Worm (Caenorhabditis elegans) whole organism, L3 larva: ENCODE measurements around the gene Y36E3A.2.
A peak's percentile ranks its signal among the peaks of the same experiment; 100 is the strongest.

Experiments
- R02D3.7 ChIP-seq: fragments of 150-350 bp; optimal IDR thresholded peaks from 2 replicates; lab custom pipeline; 2014; ENCODE audit warnings: missing biosample characterization, missing genetic modification characterization
- ZK546.5 ChIP-seq: sonication (generic microtip); optimal IDR thresholded peaks from 2 replicates; lab custom pipeline; 2017; ENCODE audit warnings: missing biosample characterization, missing genetic modification characterization
- aly-2 ChIP-seq: fragments of 150-350 bp; optimal IDR thresholded peaks from 2 replicates; lab custom pipeline; 2014; ENCODE audit warnings: missing biosample characterization, missing genetic modification characterization
- ceh-16 ChIP-seq: sonication (generic microtip); optimal IDR thresholded peaks from 2 replicates; lab custom pipeline; 2017; ENCODE audit warnings: missing biosample characterization, missing genetic modification characterization
- ceh-28 ChIP-seq: fragments of 150-350 bp; optimal IDR thresholded peaks from 2 replicates; lab custom pipeline; 2014; ENCODE audit warnings: missing biosample characterization, missing genetic modification reagents, missing genetic modification characterization
- ceh-9 ChIP-seq: sonication (generic microtip); optimal IDR thresholded peaks from 2 replicates; lab custom pipeline; 2018; ENCODE audit warnings: missing biosample characterization, missing genetic modification characterization
- daf-12 ChIP-seq: fragments of 150-350 bp; optimal IDR thresholded peaks from 2 replicates; lab custom pipeline; 2014; ENCODE audit warnings: missing biosample characterization, missing genetic modification reagents, missing genetic modification characterization
- elt-2 ChIP-seq: sonication (generic microtip); optimal IDR thresholded peaks from 2 replicates; lab custom pipeline; 2016; ENCODE audit warnings: missing genetic modification reagents, mild to moderate bottlenecking, missing genetic modification characterization, missing compliant biosample characterization
- elt-3 ChIP-seq, 3 experiments: fragments of 150-350 bp in 1 of 3; sonication (generic microtip) in 2 of 3; optimal IDR thresholded peaks; 2 replicates in 2 of 3; 4 replicates in 1 of 3; lab custom pipeline; 2014 to 2017; ENCODE audit warnings: missing biosample characterization in 3 of 3, missing genetic modification characterization in 3 of 3
- eor-1 ChIP-seq, 2 experiments: fragments of 150-350 bp; optimal IDR thresholded peaks; 2 replicates each; lab custom pipeline; 2014 to 2018; ENCODE audit warnings: missing biosample characterization in 2 of 2, missing genetic modification characterization in 2 of 2
- hmg-11 ChIP-seq: sonication (generic microtip); optimal IDR thresholded peaks from 2 replicates; lab custom pipeline; 2016; ENCODE audit warnings: missing genetic modification characterization, missing compliant biosample characterization
- jun-1 ChIP-seq: fragments of 150-350 bp; optimal IDR thresholded peaks from 2 replicates; lab custom pipeline; 2014; ENCODE audit warnings: missing biosample characterization, missing genetic modification reagents, missing genetic modification characterization
- lin-15B ChIP-seq: fragments of 150-350 bp; optimal IDR thresholded peaks from 2 replicates; lab custom pipeline; 2014; ENCODE audit warnings: missing biosample characterization, missing genetic modification characterization
- lin-39 ChIP-seq: fragments of 150-350 bp; optimal IDR thresholded peaks from 2 replicates; lab custom pipeline; 2018; ENCODE audit warnings: missing biosample characterization, missing genetic modification reagents, missing genetic modification characterization
- lsy-12 ChIP-seq: sonication (generic microtip); optimal IDR thresholded peaks from 2 replicates; lab custom pipeline; 2016; ENCODE audit warnings: mild to moderate bottlenecking, missing genetic modification characterization, missing compliant biosample characterization
- mml-1 ChIP-seq: fragments of 150-350 bp; sonication (generic microtip); optimal IDR thresholded peaks from 3 replicates; lab custom pipeline; 2014; ENCODE audit warnings: missing biosample characterization, missing genetic modification characterization
- nfya-1 ChIP-seq: sonication (generic microtip); optimal IDR thresholded peaks from 2 replicates; lab custom pipeline; 2017; ENCODE audit warnings: missing genetic modification characterization, mild to moderate bottlenecking, missing compliant biosample characterization, antibody characterized with exemption, moderate library complexity; ENCODE audit not compliant: insufficient read depth
- nhr-11 ChIP-seq: fragments of 150-350 bp; optimal IDR thresholded peaks from 2 replicates; lab custom pipeline; 2014; ENCODE audit warnings: missing biosample characterization, missing genetic modification characterization
- nhr-12 ChIP-seq: fragments of 150-350 bp; optimal IDR thresholded peaks from 2 replicates; lab custom pipeline; 2014; ENCODE audit warnings: missing biosample characterization, missing genetic modification characterization
- nhr-23 ChIP-seq: fragments of 150-350 bp; optimal IDR thresholded peaks from 2 replicates; lab custom pipeline; 2014; ENCODE audit warnings: missing biosample characterization, missing genetic modification reagents, missing genetic modification characterization
- nhr-237 ChIP-seq: fragments of 150-350 bp; optimal IDR thresholded peaks from 2 replicates; lab custom pipeline; 2014; ENCODE audit warnings: missing biosample characterization, missing genetic modification characterization
- nhr-25 ChIP-seq: sonication (generic microtip); optimal IDR thresholded peaks from 2 replicates; lab custom pipeline; 2017; ENCODE audit warnings: missing biosample characterization, missing genetic modification characterization
- nhr-28 ChIP-seq: fragments of 150-350 bp; optimal IDR thresholded peaks from 2 replicates; lab custom pipeline; 2014; ENCODE audit warnings: missing biosample characterization, missing genetic modification characterization
- nhr-43 ChIP-seq: sonication (generic microtip); optimal IDR thresholded peaks from 2 replicates; lab custom pipeline; 2016; ENCODE audit warnings: mild to moderate bottlenecking, missing genetic modification characterization, missing compliant biosample characterization; ENCODE audit not compliant: poor library complexity, severe bottlenecking
- nhr-76 ChIP-seq: fragments of 150-350 bp; sonication (generic microtip); optimal IDR thresholded peaks from 5 replicates; lab custom pipeline; 2014; ENCODE audit warnings: missing biosample characterization, missing genetic modification characterization
- nhr-77 ChIP-seq: fragments of 150-350 bp; optimal IDR thresholded peaks from 2 replicates; lab custom pipeline; 2014; ENCODE audit warnings: missing biosample characterization, missing genetic modification characterization
- pha-4 ChIP-seq: fragments of 150-350 bp; optimal IDR thresholded peaks from 2 replicates; lab custom pipeline; 2014; ENCODE audit warnings: missing biosample characterization, missing genetic modification reagents, missing genetic modification characterization
- pqm-1 ChIP-seq: fragments of 150-350 bp; optimal IDR thresholded peaks from 2 replicates; lab custom pipeline; 2017; ENCODE audit warnings: missing biosample characterization, missing genetic modification characterization, inconsistent platforms
- sea-2 ChIP-seq: fragments of 150-350 bp; sonication (generic microtip); optimal IDR thresholded peaks from 4 replicates; lab custom pipeline; 2014; ENCODE audit warnings: missing biosample characterization, missing genetic modification reagents, missing genetic modification characterization
- skn-1 ChIP-seq: fragments of 150-350 bp; optimal IDR thresholded peaks from 2 replicates; lab custom pipeline; 2014; ENCODE audit warnings: missing biosample characterization, missing genetic modification characterization
- tbx-2 ChIP-seq: sonication (generic microtip); optimal IDR thresholded peaks from 2 replicates; lab custom pipeline; 2016; ENCODE audit warnings: mild to moderate bottlenecking, missing genetic modification characterization, missing compliant biosample characterization
- unc-39 ChIP-seq: sonication (generic microtip); optimal IDR thresholded peaks from 4 replicates; lab custom pipeline; 2017; ENCODE audit warnings: missing biosample characterization, missing genetic modification characterization
- unc-62 ChIP-seq: fragments of 150-350 bp; sonication (generic microtip); optimal IDR thresholded peaks from 4 replicates; lab custom pipeline; 2014; ENCODE audit warnings: missing biosample characterization, missing genetic modification reagents, missing genetic modification characterization
- zag-1 ChIP-seq: fragments of 150-350 bp; optimal IDR thresholded peaks from 2 replicates; lab custom pipeline; 2014; ENCODE audit warnings: missing biosample characterization, missing genetic modification characterization
- ztf-11 ChIP-seq: fragments of 150-350 bp; optimal IDR thresholded peaks from 2 replicates; lab custom pipeline; 2014; ENCODE audit warnings: missing biosample characterization, missing genetic modification characterization
- ztf-4 ChIP-seq: fragments of 150-350 bp; optimal IDR thresholded peaks from 2 replicates; lab custom pipeline; 2014; ENCODE audit warnings: missing biosample characterization, missing genetic modification characterization

The Y36E3A.2 gene

DNA sequence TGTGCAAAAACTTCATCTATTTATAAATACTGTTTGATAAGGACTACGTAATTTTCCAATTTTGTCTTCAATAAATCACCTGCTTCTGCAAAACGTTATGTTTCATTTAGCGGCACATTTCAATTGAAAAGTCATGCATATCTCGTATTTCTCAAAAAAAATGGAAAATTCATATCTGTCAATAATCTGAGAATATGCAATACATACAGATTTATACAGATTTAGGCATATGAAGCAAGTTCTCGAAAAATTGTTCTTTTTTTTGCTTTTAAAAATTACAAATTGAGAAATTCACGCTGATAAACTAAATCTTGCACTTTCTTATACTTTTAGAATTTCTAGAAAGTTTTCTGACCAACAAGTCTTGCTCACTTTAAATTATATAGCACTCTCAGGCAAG, 18.3 kb downstream of the Y36E3A.2 start, which contains the start of gene T26H5.11:
Gene T26H5.11 (minus strand): TSS at position 101 of the 400 bp plus-strand sequence.
- TF ChIP-seq nfya-1 (tag; lab: Kevin White, UChicago) (no peak), ceh-28 (tag; lab: Kevin White, UChicago) (no peak), aly-2 (tag; lab: Kevin White, UChicago) (no peak), nhr-12 (tag; lab: Kevin White, UChicago) (no peak), mml-1 (no peak), hmg-11 (tag; lab: Kevin White, UChicago) (no peak), nhr-23 (tag; lab: Kevin White, UChicago) (no peak), lsy-12 (tag; lab: Kevin White, UChicago) (no peak), elt-2 (no peak), R02D3.7 (tag; lab: Kevin White, UChicago) (no peak), lin-39 (tag; lab: Kevin White, UChicago) (no peak), nhr-11 (no peak), pha-4 (no peak), nhr-77 (tag; lab: Kevin White, UChicago) (no peak), daf-12 (no peak), jun-1 (tag; lab: Kevin White, UChicago) (no peak), unc-39 (tag; lab: Kevin White, UChicago) (no peak)

DNA sequence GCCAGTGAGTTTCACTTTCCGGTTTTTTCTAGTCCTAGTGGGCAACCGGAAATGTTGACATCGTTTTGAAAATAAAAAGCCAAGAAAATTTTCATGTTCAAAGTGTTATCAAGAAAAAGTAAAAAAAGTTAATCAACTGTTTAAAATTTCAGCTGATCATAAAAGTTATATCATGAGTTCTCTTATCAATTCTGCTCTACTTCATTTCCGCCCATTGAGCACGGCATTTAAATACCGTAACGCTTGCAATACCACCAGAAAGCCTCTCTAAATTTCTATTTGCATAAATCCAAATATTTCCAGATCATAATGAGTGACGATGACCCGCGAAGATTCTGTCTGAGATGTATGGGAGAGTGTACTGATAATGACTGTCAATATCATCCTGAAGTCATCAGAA, 18.8 kb downstream of the Y36E3A.2 start, which contains the start of gene T26H5.9:
Gene T26H5.9 (plus strand): TSS at position 302 of the 400 bp plus-strand sequence.
- TF ChIP-seq pqm-1 (tag; lab: Kevin White, UChicago): peak; percentile 12
- peak; percentile 65 for TF ChIP-seq elt-2
- TF ChIP-seq ztf-4: no peak

DNA sequence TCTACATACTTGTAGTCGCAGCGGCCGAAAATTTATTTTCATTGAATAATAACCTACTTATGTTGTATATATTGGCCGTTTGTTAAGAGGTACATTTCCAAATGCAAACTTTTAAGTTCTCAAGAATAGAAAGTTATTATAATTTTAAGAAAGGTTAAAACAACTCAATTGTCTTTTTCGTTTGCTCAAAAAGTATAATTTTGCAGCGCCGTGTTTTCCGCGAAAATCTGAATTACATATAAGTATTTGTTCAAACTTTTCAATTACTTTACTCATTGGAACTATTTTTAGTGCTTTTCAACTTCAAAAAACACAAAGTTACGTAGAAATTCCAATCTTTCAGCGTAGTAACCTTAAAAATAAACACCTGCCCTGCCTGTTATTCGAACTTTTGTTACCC, 19.6 kb downstream of the Y36E3A.2 start, which contains the start of gene srh-239:
Gene srh-239 (plus strand): TSS at position 301 of the 400 bp plus-strand sequence.
- no peak for TF ChIP-seq pqm-1 (tag; lab: Kevin White, UChicago)
- TF ChIP-seq nhr-76: no peak
- no peak for TF ChIP-seq eor-1 (tag; optimal IDR thresholded peaks at IDR 0.05; lab: Kevin White, UChicago)
- TF ChIP-seq ztf-11 (tag; lab: Kevin White, UChicago): no peak
- no peak for TF ChIP-seq nhr-43 (tag; lab: Kevin White, UChicago)
- TF ChIP-seq unc-62 (GFP tag; lab: Kevin White, UChicago): no peak
- TF ChIP-seq unc-39 (tag; lab: Kevin White, UChicago): no peak
- TF ChIP-seq ztf-4: no peak
- TF ChIP-seq nfya-1 (tag; lab: Kevin White, UChicago): no peak
- TF ChIP-seq tbx-2: no peak
- TF ChIP-seq nhr-25 (tag; lab: Kevin White, UChicago): no peak
- TF ChIP-seq pha-4: no peak
- no peak for TF ChIP-seq lin-39 (tag; lab: Kevin White, UChicago)
- TF ChIP-seq ceh-16 (tag; lab: Kevin White, UChicago): no peak
- no peak for TF ChIP-seq skn-1 (tag; lab: Kevin White, UChicago)
- no peak for TF ChIP-seq nhr-237 (tag; lab: Kevin White, UChicago)
- no peak for TF ChIP-seq nhr-12 (tag; lab: Kevin White, UChicago)
- TF ChIP-seq lin-15B: no peak
- TF ChIP-seq ceh-28 (tag; lab: Kevin White, UChicago): no peak
- TF ChIP-seq ZK546.5 (tag; lab: Kevin White, UChicago): no peak

DNA sequence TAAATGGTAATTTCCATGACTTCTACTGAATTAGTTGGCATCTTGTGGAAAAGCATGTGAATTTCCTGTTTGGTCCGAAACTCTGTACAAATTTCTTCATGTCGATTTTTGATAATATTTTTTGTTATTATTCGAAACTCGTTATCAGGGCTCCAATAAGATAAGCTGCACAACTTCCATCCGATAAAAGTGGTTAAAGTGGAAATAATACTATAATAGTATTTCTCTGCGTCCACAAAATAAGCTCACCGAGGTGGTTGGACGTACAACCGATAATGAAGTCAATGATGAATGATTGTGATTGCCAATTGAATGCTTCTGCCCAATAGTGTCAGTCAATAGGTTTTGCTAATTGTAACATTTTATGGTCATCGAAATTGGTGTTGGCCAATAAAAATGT, 22.6 kb downstream of the Y36E3A.2 start, which contains the start of gene T26H5.4:
Gene T26H5.4 (minus strand): TSS at position 294 of the 400 bp plus-strand sequence.
- TF ChIP-seq elt-2 (peak; percentile 81), daf-12 (no peak), pqm-1 (tag; lab: Kevin White, UChicago) (peak; percentile 77), ztf-11 (tag; lab: Kevin White, UChicago) (no peak), zag-1 (tag; lab: Kevin White, UChicago) (no peak), ceh-9 (tag; lab: Kevin White, UChicago) (no peak), tbx-2 (no peak), sea-2 (no peak), eor-1 (tag; optimal IDR thresholded peaks at IDR 0.05; lab: Kevin White, UChicago) (no peak), nhr-28 (tag; lab: Kevin White, UChicago) (no peak), elt-3 (tag; optimal IDR thresholded peaks at IDR 0.05; lab: Kevin White, UChicago) (no peak)
